Fruit fly (Drosophila melanogaster) whole organism: Measurements from ENCODE around the gene CG13077.

ENCODE experiments used
- CG8478 ChIP-seq: fragments of >200 bp; optimal IDR thresholded peaks from 2 replicates; lab custom pipeline; 2018; ENCODE audit warnings: inconsistent platforms
- Dll ChIP-seq: fragments of >200 bp; optimal IDR thresholded peaks from 2 replicates; lab custom pipeline; 2017
- pan ChIP-seq: fragments of >200 bp; optimal IDR thresholded peaks from 2 replicates; lab custom pipeline; 2017
- psq ChIP-seq: fragments of >200 bp; optimal IDR thresholded peaks from 2 replicates; lab custom pipeline; 2017
- usp ChIP-seq: fragments of >200 bp; optimal IDR thresholded peaks from 2 replicates; lab custom pipeline; 2017; ENCODE audit warnings: missing biosample characterization, missing genetic modification characterization, mixed read lengths

dm6 chr2L:19565233-19565898 is at the start of gene CG13077:
- TF ChIP-seq psq (lab: Kevin White, UChicago) (no peak), CG8478 (lab: Kevin White, UChicago) (no peak), Dll (lab: Kevin White, UChicago) (no peak), usp (no peak), pan (lab: Kevin White, UChicago) (no peak)
